Fruit fly (Drosophila melanogaster): ENCODE measurements around the gene CG5614.

Gene CG5614

DNA sequence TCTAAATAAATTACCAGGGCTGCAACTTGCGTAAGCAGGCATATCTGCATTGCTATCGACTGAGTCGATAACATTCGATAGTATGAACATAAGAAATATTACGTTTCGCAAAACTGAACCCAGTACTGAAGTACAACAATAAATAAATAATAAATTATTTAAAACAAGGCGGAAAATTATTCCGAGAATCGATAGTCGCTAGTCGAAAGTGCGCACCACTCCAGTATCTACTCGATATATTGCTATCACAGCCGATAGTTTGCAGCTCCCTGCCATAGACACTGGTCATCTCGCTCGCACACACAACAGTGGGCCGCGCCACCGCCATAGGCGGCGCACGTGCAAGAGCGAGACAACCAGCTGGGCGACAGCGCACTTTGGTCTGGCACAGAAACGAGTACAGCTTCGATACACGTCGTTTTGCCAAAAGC lies 13.8 kb downstream of the CG5614 start, which contains the start of gene nsl1 (continued):
- TF ChIP-seq NfI (GFP tag; optimal IDR thresholded peaks at IDR 0.05) (peak; percentile 42), Chrac-16 (GFP tag; optimal IDR thresholded peaks at IDR 0.05) (peak; percentile 44), repo (GFP tag; optimal IDR thresholded peaks at IDR 0.05) (no peak), CG1602 (GFP tag; optimal IDR thresholded peaks at IDR 0.05) (no peak), CG18476 (GFP tag; optimal IDR thresholded peaks at IDR 0.05) (peak; percentile 38), Pdp1 (GFP tag; optimal IDR thresholded peaks at IDR 0.05) (peak in 1 of 2 experiments; percentile 66), lab (GFP tag; optimal IDR thresholded peaks at IDR 0.05) (peak; percentile 64), CG11398 (GFP tag; optimal IDR thresholded peaks at IDR 0.05) (no peak), kay (GFP tag; optimal IDR thresholded peaks at IDR 0.05) (no peak), CG8290 (GFP tag; optimal IDR thresholded peaks at IDR 0.05) (peak; percentile 35), CG8290 (tag; optimal IDR thresholded peaks at IDR 0.05) (peak; percentile 30 to 68), Blimp-1 (GFP tag; optimal IDR thresholded peaks at IDR 0.05) (peak; percentile 26), hb (GFP tag; IDR thresholded peaks at IDR 0.05; ENCODE audit: partially characterized antibody) (peak; percentile 97), CG9876 (GFP tag; optimal IDR thresholded peaks at IDR 0.05) (no peak), CG14441 (GFP tag; IDR thresholded peaks at IDR 0.05) (0 out of 2 replicates have a peak, but pooled peaks have one; percentile 24), pum (GFP tag; optimal IDR thresholded peaks at IDR 0.05) (no peak), ara (GFP tag; IDR thresholded peaks at IDR 0.05) (peak; percentile 25; the same call in 1 of the 2 replicates), CG15514 (GFP tag; optimal IDR thresholded peaks at IDR 0.05) (peak; percentile 71), cad (GFP tag; optimal IDR thresholded peaks at IDR 0.05) (no peak), sima (GFP tag; optimal IDR thresholded peaks at IDR 0.05) (no peak), nmo (GFP tag; optimal IDR thresholded peaks at IDR 0.05) (peak; percentile 67), CG1647 (GFP tag; optimal IDR thresholded peaks at IDR 0.05) (no peak), CG14710 (tag; optimal IDR thresholded peaks at IDR 0.05) (peak; percentile 74), Bdp1 (GFP tag; optimal IDR thresholded peaks at IDR 0.05) (no peak), CG18262 (tag; optimal IDR thresholded peaks at IDR 0.05) (peak; percentile 37), ewg (GFP tag; optimal IDR thresholded peaks at IDR 0.05) (peak; percentile 89), cwo (GFP tag; optimal IDR thresholded peaks at IDR 0.05) (no peak), peb (GFP tag; IDR thresholded peaks at IDR 0.05) (no peak), gem (tag; optimal IDR thresholded peaks at IDR 0.05) (peak; percentile 33), CG10543 (GFP tag; optimal IDR thresholded peaks at IDR 0.05) (peak; percentile 46), CG2116 (GFP tag; optimal IDR thresholded peaks at IDR 0.05) (peak; percentile 94), ab (GFP tag; optimal IDR thresholded peaks at IDR 0.05) (peak; percentile 6), CG6854 (GFP tag; optimal IDR thresholded peaks at IDR 0.05) (no peak), Dref (GFP tag; IDR thresholded peaks at IDR 0.05) (peak; percentile 84), nerfin-1 (tag; optimal IDR thresholded peaks at IDR 0.05) (peak; percentile 28), CG2120 (GFP tag; optimal IDR thresholded peaks at IDR 0.05) (peak; percentile 14), mld (GFP tag; IDR thresholded peaks at IDR 0.05; ENCODE audit: partially characterized antibody) (peak; percentile 90), Usf (GFP tag; optimal IDR thresholded peaks at IDR 0.05) (no peak), CG4820 (GFP tag; optimal IDR thresholded peaks at IDR 0.05) (peak; percentile 14), tio (GFP tag; optimal IDR thresholded peaks at IDR 0.05) (no peak), Lpt (GFP tag; optimal IDR thresholded peaks at IDR 0.05) (no peak), CG17912 (GFP tag; optimal IDR thresholded peaks at IDR 0.05) (no peak), CG6813 (GFP tag; optimal IDR thresholded peaks at IDR 0.05) (peak; percentile 4), CG7271 (tag; optimal IDR thresholded peaks at IDR 0.05) (peak; percentile 8), CG3281 (GFP tag; optimal IDR thresholded peaks at IDR 0.05) (peak; percentile 33), CG11093 (GFP tag; IDR thresholded peaks at IDR 0.05) (no peak), eyg (GFP tag; optimal IDR thresholded peaks at IDR 0.05) (no peak), Med (GFP tag) (peak; percentile 90), dysf (GFP tag; IDR thresholded peaks at IDR 0.05) (0 out of 3 replicates have a peak, but pooled peaks have one; percentile 8), CG31441 (GFP tag; IDR thresholded peaks at IDR 0.05) (0 out of 2 replicates have a peak, but pooled peaks have one; percentile 31)

Measured in whole organism, embryonic.